Fruit fly (Drosophila melanogaster): ENCODE results near the gene mRpL1.

The mRpL1 gene

DNA sequence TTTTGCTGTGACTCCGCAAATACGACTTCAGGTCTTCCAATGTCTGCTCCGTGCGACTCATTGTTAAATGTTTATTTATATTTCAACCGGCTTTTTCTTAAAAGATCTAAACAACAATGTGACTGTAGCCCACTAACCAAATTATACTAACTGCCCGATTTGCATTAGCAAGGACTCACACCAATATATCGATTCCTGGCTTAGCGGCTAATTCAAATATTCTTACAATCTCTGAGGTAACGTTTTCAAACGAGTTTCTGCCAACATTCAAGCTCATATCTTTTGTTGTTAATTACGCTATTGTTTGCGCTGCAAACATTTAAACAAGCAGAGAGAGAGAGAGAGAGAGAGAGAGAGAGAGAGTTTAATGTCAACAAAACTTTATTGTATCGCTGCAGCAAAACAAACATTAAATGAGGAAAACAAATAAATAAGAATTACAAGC is 7.3 kb downstream of the mRpL1 start, which contains the start of gene tex (continued):
- no peak for TF ChIP-seq sens-2 (GFP tag; IDR thresholded peaks at IDR 0.05)
- TF ChIP-seq Stat92E (GFP tag; optimal IDR thresholded peaks at IDR 0.05) = peak in 1 of 3 experiments; percentile 5
- no peak for TF ChIP-seq gro (GFP tag; optimal IDR thresholded peaks at IDR 0.05)
- TF ChIP-seq CG3726 (GFP tag; IDR thresholded peaks at IDR 0.05) = no peak
- no peak for TF ChIP-seq rib (GFP tag; IDR thresholded peaks at IDR 0.05)
- no peak for TF ChIP-seq CG9932 (GFP tag; IDR thresholded peaks at IDR 0.05)
- TF ChIP-seq salm (tag; optimal IDR thresholded peaks at IDR 0.05) = peak; percentile 54
- TF ChIP-seq eyg (GFP tag; optimal IDR thresholded peaks at IDR 0.05) = no peak
- TF ChIP-seq ro (GFP tag; IDR thresholded peaks at IDR 0.05) = no peak
- no peak for TF ChIP-seq CG13894 (tag; optimal IDR thresholded peaks at IDR 0.05)
- peak; percentile 51 for TF ChIP-seq amos (GFP tag; IDR thresholded peaks at IDR 0.05; ENCODE audit: partially characterized antibody)
- no peak for TF ChIP-seq en (GFP tag; optimal IDR thresholded peaks at IDR 0.05)
- peak in 1 of 2 experiments; percentile 57 for TF ChIP-seq insv (GFP tag; optimal IDR thresholded peaks at IDR 0.05)
- no peak for TF ChIP-seq wdn (GFP tag; IDR thresholded peaks at IDR 0.05)
- TF ChIP-seq dm (GFP tag; optimal IDR thresholded peaks at IDR 0.05) = no peak
- no peak for TF ChIP-seq chm (GFP tag; IDR thresholded peaks at IDR 0.05)
- peak; percentile 35 for TF ChIP-seq Mes4 (GFP tag; optimal IDR thresholded peaks at IDR 0.05)
- TF ChIP-seq trh (GFP tag; optimal IDR thresholded peaks at IDR 0.05) = no peak
- TF ChIP-seq Ptx1 (GFP tag; IDR thresholded peaks at IDR 0.05) = no peak
- no peak for TF ChIP-seq p53 (GFP tag; optimal IDR thresholded peaks at IDR 0.05)
- no peak for TF ChIP-seq B-H1 (GFP tag; IDR thresholded peaks at IDR 0.05)
- no peak for TF ChIP-seq Hand (GFP tag; optimal IDR thresholded peaks at IDR 0.05)
- TF ChIP-seq CG16813 (GFP tag; IDR thresholded peaks at IDR 0.05; ENCODE audit: partially characterized antibody) = 0 out of 3 replicates have a peak, but pooled peaks have one; percentile 31
- TF ChIP-seq Hey (tag; optimal IDR thresholded peaks at IDR 0.05) = no peak
- TF ChIP-seq MTF-1 (GFP tag; optimal IDR thresholded peaks at IDR 0.05; ENCODE audit: borderline replicate concordance) = peak; percentile 74
- no peak for TF ChIP-seq NC2α (GFP tag; optimal IDR thresholded peaks at IDR 0.05)
- TF ChIP-seq stc (GFP tag; IDR thresholded peaks at IDR 0.05) = no peak
- TF ChIP-seq ash1 (GFP tag; optimal IDR thresholded peaks at IDR 0.05) = no peak
- no peak for TF ChIP-seq CG4854 (GFP tag; optimal IDR thresholded peaks at IDR 0.05)
- no peak for TF ChIP-seq CG1024 (GFP tag; IDR thresholded peaks at IDR 0.05)
- no peak for TF ChIP-seq dimm (GFP tag; IDR thresholded peaks at IDR 0.05)
- no peak for TF ChIP-seq CG18764 (GFP tag; optimal IDR thresholded peaks at IDR 0.05)
- no peak for TF ChIP-seq CG17568 (GFP tag; optimal IDR thresholded peaks at IDR 0.05)
- TF ChIP-seq Hmx (GFP tag; optimal IDR thresholded peaks at IDR 0.05) = no peak
- no peak for TF ChIP-seq Meics (GFP tag; optimal IDR thresholded peaks at IDR 0.05)
- TF ChIP-seq fru (optimal IDR thresholded peaks at IDR 0.05) = no peak
- no peak for TF ChIP-seq luna (GFP tag; optimal IDR thresholded peaks at IDR 0.05)
- TF ChIP-seq Sin3A (optimal IDR thresholded peaks at IDR 0.05) = peak; percentile 26
- TF ChIP-seq lov (optimal IDR thresholded peaks at IDR 0.05) = no peak
- TF ChIP-seq lov (GFP tag; IDR thresholded peaks at IDR 0.05) = no peak
- no peak for TF ChIP-seq Nf-YA (GFP tag; IDR thresholded peaks at IDR 0.05)
- TF ChIP-seq mld (GFP tag; IDR thresholded peaks at IDR 0.05; ENCODE audit: partially characterized antibody) = no peak
- TF ChIP-seq E2f2 (GFP tag; IDR thresholded peaks at IDR 0.05) = peak; percentile 98
- no peak for TF ChIP-seq CG32767 (GFP tag; IDR thresholded peaks at IDR 0.05)
- no peak for TF ChIP-seq so (GFP tag; IDR thresholded peaks at IDR 0.05)
- no peak for TF ChIP-seq gcm2 (GFP tag; optimal IDR thresholded peaks at IDR 0.05)
- peak in 1 of 2 experiments; percentile 1 for TF ChIP-seq Hr78 (GFP tag; optimal IDR thresholded peaks at IDR 0.05)
- TF ChIP-seq Tbp (GFP tag; optimal IDR thresholded peaks at IDR 0.05) = no peak
- TF ChIP-seq Gsc (GFP tag; IDR thresholded peaks at IDR 0.05) = no peak
- TF ChIP-seq tx (GFP tag; optimal IDR thresholded peaks at IDR 0.05) = no peak
- no peak for TF ChIP-seq tin (GFP tag; optimal IDR thresholded peaks at IDR 0.05)
- TF ChIP-seq ap (GFP tag; IDR thresholded peaks at IDR 0.05) = no peak
- no peak for TF ChIP-seq prd (optimal IDR thresholded peaks at IDR 0.05)
- no peak for TF ChIP-seq prd (GFP tag; IDR thresholded peaks at IDR 0.05)
